Fruit fly (Drosophila melanogaster) whole organism, wandering third instar larva: ENCODE measurements around the gene pum.

Experiments
- Dfd ChIP-seq: fragments of >200 bp; optimal IDR thresholded peaks from 2 replicates; lab custom pipeline; 2017; ENCODE audit warnings: missing biosample characterization, missing genetic modification characterization
- Hnf4 ChIP-seq: fragments of 200-800 bp; sonication (Bioruptor generic); optimal IDR thresholded peaks from 2 replicates; lab custom pipeline; 2016; ENCODE audit warnings: missing biosample characterization, mild to moderate bottlenecking, missing genetic modification characterization
- Myc ChIP-seq: fragments of >200 bp; optimal IDR thresholded peaks from 2 replicates; lab custom pipeline; 2017
- Sp1 ChIP-seq: fragments of 200-800 bp; sonication (Bioruptor generic); optimal IDR thresholded peaks from 3 replicates; lab custom pipeline; 2019; ENCODE audit warnings: missing biosample characterization, mild to moderate bottlenecking, missing genetic modification characterization, moderate library complexity
- ey ChIP-seq: fragments of 200-800 bp; sonication (Bioruptor generic); optimal IDR thresholded peaks from 2 replicates; lab custom pipeline; 2016; ENCODE audit warnings: missing biosample characterization, missing genetic modification characterization
- pan ChIP-seq: fragments of >200 bp; optimal IDR thresholded peaks from 2 replicates; lab custom pipeline; 2017
- usp ChIP-seq: fragments of >200 bp; optimal IDR thresholded peaks from 2 replicates; lab custom pipeline; 2017; ENCODE audit warnings: missing biosample characterization, missing genetic modification characterization

DNA sequence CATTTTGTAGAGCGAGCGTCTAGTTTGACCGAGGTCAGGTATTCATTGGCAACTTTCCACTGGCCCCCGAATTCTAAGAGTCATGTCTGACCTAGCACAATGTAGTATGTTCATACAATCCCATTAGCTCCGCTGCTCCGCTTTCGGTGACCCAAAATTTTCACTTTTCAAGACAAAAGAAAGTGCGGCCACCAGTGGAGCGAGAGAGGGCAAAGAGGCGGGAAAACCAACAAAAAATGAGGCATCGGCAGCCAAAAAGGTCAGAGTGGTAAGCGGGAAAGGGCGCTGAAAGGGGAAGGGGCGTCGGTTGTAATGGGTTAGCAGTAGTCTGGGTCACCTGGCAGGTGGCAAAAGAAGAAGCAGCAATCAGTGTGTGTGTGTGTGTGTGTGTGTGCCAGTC lies 21.9 kb downstream of the pum start:
- no peak for TF ChIP-seq ey
- TF ChIP-seq usp (GFP tag; lab: Kevin White, UChicago), result no peak
- no peak for TF ChIP-seq Myc (lab: Kevin White, UChicago)
- TF ChIP-seq Sp1 (GFP tag; lab: Kevin White, UChicago), result no peak
- TF ChIP-seq Dfd (GFP tag; lab: Kevin White, UChicago), result no peak
- no peak for TF ChIP-seq pan (lab: Kevin White, UChicago)
- TF ChIP-seq Hnf4 (GFP tag; lab: Kevin White, UChicago), result no peak
